Worm (Caenorhabditis elegans) whole organism, L3 larva: ENCODE results near the gene R10E4.9.

ENCODE experiments used
- ZK546.5 ChIP-seq: sonication (generic microtip); optimal IDR thresholded peaks from 2 replicates; lab custom pipeline; 2017; ENCODE audit warnings: missing biosample characterization, missing genetic modification characterization
- aly-2 ChIP-seq: fragments of 150-350 bp; optimal IDR thresholded peaks from 2 replicates; lab custom pipeline; 2014; ENCODE audit warnings: missing biosample characterization, missing genetic modification characterization
- ceh-16 ChIP-seq: sonication (generic microtip); optimal IDR thresholded peaks from 2 replicates; lab custom pipeline; 2017; ENCODE audit warnings: missing biosample characterization, missing genetic modification characterization
- ceh-28 ChIP-seq: fragments of 150-350 bp; optimal IDR thresholded peaks from 2 replicates; lab custom pipeline; 2014; ENCODE audit warnings: missing biosample characterization, missing genetic modification reagents, missing genetic modification characterization
- ceh-9 ChIP-seq: sonication (generic microtip); optimal IDR thresholded peaks from 2 replicates; lab custom pipeline; 2018; ENCODE audit warnings: missing biosample characterization, missing genetic modification characterization
- daf-12 ChIP-seq: fragments of 150-350 bp; optimal IDR thresholded peaks from 2 replicates; lab custom pipeline; 2014; ENCODE audit warnings: missing biosample characterization, missing genetic modification reagents, missing genetic modification characterization
- egl-27 ChIP-seq: sonication (generic microtip); optimal IDR thresholded peaks from 4 replicates; lab custom pipeline; 2017; ENCODE audit warnings: missing biosample characterization, missing genetic modification reagents, missing genetic modification characterization
- egl-5 ChIP-seq: fragments of 150-350 bp; optimal IDR thresholded peaks from 2 replicates; lab custom pipeline; 2017; ENCODE audit warnings: missing biosample characterization, missing genetic modification reagents, missing genetic modification characterization, inconsistent platforms
- elt-1 ChIP-seq: fragments of 150-350 bp; optimal IDR thresholded peaks from 2 replicates; lab custom pipeline; 2014; ENCODE audit warnings: missing biosample characterization, missing genetic modification characterization
- elt-2 ChIP-seq: sonication (generic microtip); optimal IDR thresholded peaks from 2 replicates; lab custom pipeline; 2016; ENCODE audit warnings: missing genetic modification reagents, mild to moderate bottlenecking, missing genetic modification characterization, missing compliant biosample characterization
- eor-1 ChIP-seq, 2 experiments: fragments of 150-350 bp; optimal IDR thresholded peaks; 2 replicates each; lab custom pipeline; 2014 to 2018; ENCODE audit warnings: missing biosample characterization in 2 of 2, missing genetic modification characterization in 2 of 2
- fkh-10 ChIP-seq: sonication (generic microtip); optimal IDR thresholded peaks from 2 replicates; lab custom pipeline; 2017; ENCODE audit warnings: missing biosample characterization, missing genetic modification reagents, missing genetic modification characterization
- fkh-2 ChIP-seq: fragments of 150-350 bp; optimal IDR thresholded peaks from 2 replicates; lab custom pipeline; 2014; ENCODE audit warnings: missing biosample characterization, missing genetic modification reagents, missing genetic modification characterization
- fos-1 ChIP-seq: fragments of 150-350 bp; optimal IDR thresholded peaks from 2 replicates; lab custom pipeline; 2014; ENCODE audit warnings: missing biosample characterization, missing genetic modification characterization
- hmg-11 ChIP-seq: sonication (generic microtip); optimal IDR thresholded peaks from 2 replicates; lab custom pipeline; 2016; ENCODE audit warnings: missing genetic modification characterization, missing compliant biosample characterization
- jun-1 ChIP-seq: fragments of 150-350 bp; optimal IDR thresholded peaks from 2 replicates; lab custom pipeline; 2014; ENCODE audit warnings: missing biosample characterization, missing genetic modification reagents, missing genetic modification characterization
- lin-15B ChIP-seq: fragments of 150-350 bp; optimal IDR thresholded peaks from 2 replicates; lab custom pipeline; 2014; ENCODE audit warnings: missing biosample characterization, missing genetic modification characterization
- lin-39 ChIP-seq: fragments of 150-350 bp; optimal IDR thresholded peaks from 2 replicates; lab custom pipeline; 2018; ENCODE audit warnings: missing biosample characterization, missing genetic modification reagents, missing genetic modification characterization
- lsy-12 ChIP-seq: sonication (generic microtip); optimal IDR thresholded peaks from 2 replicates; lab custom pipeline; 2016; ENCODE audit warnings: mild to moderate bottlenecking, missing genetic modification characterization, missing compliant biosample characterization
- mdl-1 ChIP-seq: fragments of 150-350 bp; optimal IDR thresholded peaks from 2 replicates; lab custom pipeline; 2014; ENCODE audit warnings: missing biosample characterization, missing genetic modification characterization
- nfya-1 ChIP-seq: sonication (generic microtip); optimal IDR thresholded peaks from 2 replicates; lab custom pipeline; 2017; ENCODE audit warnings: missing genetic modification characterization, mild to moderate bottlenecking, missing compliant biosample characterization, antibody characterized with exemption, moderate library complexity; ENCODE audit not compliant: insufficient read depth
- nhr-11 ChIP-seq: fragments of 150-350 bp; optimal IDR thresholded peaks from 2 replicates; lab custom pipeline; 2014; ENCODE audit warnings: missing biosample characterization, missing genetic modification characterization
- nhr-12 ChIP-seq: fragments of 150-350 bp; optimal IDR thresholded peaks from 2 replicates; lab custom pipeline; 2014; ENCODE audit warnings: missing biosample characterization, missing genetic modification characterization
- nhr-23 ChIP-seq: fragments of 150-350 bp; optimal IDR thresholded peaks from 2 replicates; lab custom pipeline; 2014; ENCODE audit warnings: missing biosample characterization, missing genetic modification reagents, missing genetic modification characterization
- nhr-25 ChIP-seq: sonication (generic microtip); optimal IDR thresholded peaks from 2 replicates; lab custom pipeline; 2017; ENCODE audit warnings: missing biosample characterization, missing genetic modification characterization
- nhr-43 ChIP-seq: sonication (generic microtip); optimal IDR thresholded peaks from 2 replicates; lab custom pipeline; 2016; ENCODE audit warnings: mild to moderate bottlenecking, missing genetic modification characterization, missing compliant biosample characterization; ENCODE audit not compliant: poor library complexity, severe bottlenecking
- nhr-67 ChIP-seq: fragments of 150-350 bp; optimal IDR thresholded peaks from 2 replicates; lab custom pipeline; 2014; ENCODE audit warnings: missing biosample characterization, missing genetic modification characterization
- nhr-76 ChIP-seq: fragments of 150-350 bp; sonication (generic microtip); optimal IDR thresholded peaks from 5 replicates; lab custom pipeline; 2014; ENCODE audit warnings: missing biosample characterization, missing genetic modification characterization
- nhr-77 ChIP-seq: fragments of 150-350 bp; optimal IDR thresholded peaks from 2 replicates; lab custom pipeline; 2014; ENCODE audit warnings: missing biosample characterization, missing genetic modification characterization
- pha-4 ChIP-seq: fragments of 150-350 bp; optimal IDR thresholded peaks from 2 replicates; lab custom pipeline; 2014; ENCODE audit warnings: missing biosample characterization, missing genetic modification reagents, missing genetic modification characterization
- pqm-1 ChIP-seq: fragments of 150-350 bp; optimal IDR thresholded peaks from 2 replicates; lab custom pipeline; 2017; ENCODE audit warnings: missing biosample characterization, missing genetic modification characterization, inconsistent platforms
- sea-2 ChIP-seq: fragments of 150-350 bp; sonication (generic microtip); optimal IDR thresholded peaks from 4 replicates; lab custom pipeline; 2014; ENCODE audit warnings: missing biosample characterization, missing genetic modification reagents, missing genetic modification characterization
- skn-1 ChIP-seq: fragments of 150-350 bp; optimal IDR thresholded peaks from 2 replicates; lab custom pipeline; 2014; ENCODE audit warnings: missing biosample characterization, missing genetic modification characterization
- snpc-4 ChIP-seq: fragments of 150-350 bp; optimal IDR thresholded peaks from 2 replicates; lab custom pipeline; 2014; ENCODE audit warnings: missing biosample characterization, missing genetic modification characterization
- unc-39 ChIP-seq: sonication (generic microtip); optimal IDR thresholded peaks from 4 replicates; lab custom pipeline; 2017; ENCODE audit warnings: missing biosample characterization, missing genetic modification characterization
- unc-62 ChIP-seq: fragments of 150-350 bp; sonication (generic microtip); optimal IDR thresholded peaks from 4 replicates; lab custom pipeline; 2014; ENCODE audit warnings: missing biosample characterization, missing genetic modification reagents, missing genetic modification characterization
- zag-1 ChIP-seq: fragments of 150-350 bp; optimal IDR thresholded peaks from 2 replicates; lab custom pipeline; 2014; ENCODE audit warnings: missing biosample characterization, missing genetic modification characterization
- ztf-11 ChIP-seq: fragments of 150-350 bp; optimal IDR thresholded peaks from 2 replicates; lab custom pipeline; 2014; ENCODE audit warnings: missing biosample characterization, missing genetic modification characterization
- ztf-4 ChIP-seq: fragments of 150-350 bp; optimal IDR thresholded peaks from 2 replicates; lab custom pipeline; 2014; ENCODE audit warnings: missing biosample characterization, missing genetic modification characterization

Gene R10E4.9

ce11 chrIII:4321399-4321798 lies 19.2 kb upstream of the R10E4.9 start, which contains the start of gene H38K22.7:
Gene H38K22.7 (plus strand): TSS chrIII:4321699.
- TF ChIP-seq pha-4 (tag; lab: Kevin White, UChicago) (no peak), snpc-4 (tag; lab: Kevin White, UChicago) (no peak), egl-27 (tag; lab: Kevin White, UChicago) (no peak)

- no peak for TF ChIP-seq fos-1 (tag; lab: Kevin White, UChicago)
- TF ChIP-seq ztf-4 (tag; lab: Kevin White, UChicago) = no peak
- TF ChIP-seq nhr-11 (tag; lab: Kevin White, UChicago) = no peak
- no peak for TF ChIP-seq ceh-16 (tag; lab: Kevin White, UChicago)
- TF ChIP-seq nhr-77 = no peak
- no peak for TF ChIP-seq egl-5
These were observed 17.9 kb upstream of the R10E4.9 start, which contains the start of gene H38K22.6 for ce11 chrIII:4320113-4320512. Gene H38K22.6 (plus strand): TSS chrIII:4320413.

- TF ChIP-seq ceh-28 (tag; lab: Kevin White, UChicago) (peak; percentile 39), nhr-23 (tag; lab: Kevin White, UChicago) (peak; percentile 68), fkh-2 (no peak), nfya-1 (tag; lab: Kevin White, UChicago) (peak; percentile 20)
These were observed 15.0 kb upstream of the R10E4.9 start, which contains the start of gene tag-131 for ce11 chrIII:4317065-4317752. Gene tag-131 (plus strand): TSS chrIII:4317702.

ce11 chrIII:4314502-4314901 lies 12.3 kb upstream of the R10E4.9 start:
- TF ChIP-seq ceh-28 (tag; lab: Kevin White, UChicago) (peak; percentile 16), elt-2 (tag; lab: Kevin White, UChicago) (peak; percentile 51), eor-1 (tag; optimal IDR thresholded peaks at IDR 0.05; lab: Kevin White, UChicago) (no peak)

- TF ChIP-seq zag-1 (no peak), fos-1 (tag; lab: Kevin White, UChicago) (no peak), eor-1 (tag; optimal IDR thresholded peaks at IDR 0.05; lab: Kevin White, UChicago) (no peak), sea-2 (GFP tag; lab: Kevin White, UChicago) (no peak), unc-62 (GFP tag; lab: Kevin White, UChicago) (no peak), nhr-11 (tag; lab: Kevin White, UChicago) (no peak), ceh-28 (tag; lab: Kevin White, UChicago) (peak; percentile 63), ZK546.5 (tag; lab: Kevin White, UChicago) (no peak), lin-39 (tag; lab: Kevin White, UChicago) (peak; percentile 57), nhr-25 (tag; lab: Kevin White, UChicago) (peak; percentile 88), nhr-43 (no peak), pha-4 (tag; lab: Kevin White, UChicago) (peak; percentile 92), lsy-12 (tag; lab: Kevin White, UChicago) (no peak), nfya-1 (tag; lab: Kevin White, UChicago) (peak; percentile 88), fkh-2 (no peak), skn-1 (tag; lab: Kevin White, UChicago) (peak; percentile 5), nhr-77 (no peak), fkh-10 (no peak), lin-15B (tag; lab: Kevin White, UChicago) (peak; percentile 63), jun-1 (tag; lab: Kevin White, UChicago) (peak; percentile 74), egl-27 (tag; lab: Kevin White, UChicago) (no peak), hmg-11 (tag; lab: Kevin White, UChicago) (peak; percentile 77), daf-12 (tag; lab: Kevin White, UChicago) (no peak), aly-2 (no peak), pqm-1 (tag; lab: Kevin White, UChicago) (peak; percentile 37), ztf-4 (tag; lab: Kevin White, UChicago) (no peak), nhr-12 (tag; lab: Kevin White, UChicago) (no peak), mdl-1 (no peak), egl-5 (peak; percentile 80), nhr-67 (tag; lab: Kevin White, UChicago) (no peak), nhr-76 (no peak), ztf-11 (tag; lab: Kevin White, UChicago) (no peak), nhr-23 (tag; lab: Kevin White, UChicago) (peak; percentile 74), elt-1 (tag; lab: Kevin White, UChicago) (no peak), elt-2 (tag; lab: Kevin White, UChicago) (peak; percentile 65), unc-39 (tag; lab: Kevin White, UChicago) (no peak), ceh-9 (tag; lab: Kevin White, UChicago) (no peak), snpc-4 (tag; lab: Kevin White, UChicago) (no peak)
These were observed 11.1 kb upstream of the R10E4.9 start, which contains the start of the genes evl-14 and dcn-1 for ce11 chrIII:4313061-4313962. Gene evl-14 (minus strand): TSS chrIII:4313128. Gene dcn-1 (plus strand): TSS chrIII:4313912.
